Worm (Caenorhabditis elegans): ENCODE measurements around the gene dis-3.

The dis-3 gene

DNA sequence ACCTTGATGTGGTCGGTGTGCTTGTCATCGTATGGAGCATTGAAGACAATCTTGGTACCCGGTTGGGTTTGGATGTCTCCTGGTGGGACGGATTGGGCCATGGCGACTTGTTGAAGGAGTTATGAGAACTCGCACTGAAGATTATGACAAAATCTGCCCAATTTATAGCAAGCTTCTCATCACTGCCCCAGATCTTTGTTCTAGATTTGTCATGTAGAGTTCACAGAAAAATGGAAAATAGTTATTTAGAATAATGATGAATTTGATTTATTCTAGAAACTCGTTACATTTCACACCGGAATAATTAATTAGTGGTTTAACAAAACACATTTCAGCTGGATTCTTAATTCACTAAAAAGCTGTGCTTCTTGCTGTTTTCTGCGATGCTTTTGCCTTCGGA lies 46.6 kb downstream of the dis-3 start, which contains the start of gene msp-38:
Gene msp-38 (minus strand): TSS at position 101 of the 400 bp plus-strand sequence.
- TF ChIP-seq tbx-8 (GFP tag; optimal IDR thresholded peaks at IDR 0.05) (no peak), sem-2 (GFP tag; optimal IDR thresholded peaks at IDR 0.05) (no peak), ham-2 (GFP tag; optimal IDR thresholded peaks at IDR 0.05) (no peak), flh-1 (GFP tag; optimal IDR thresholded peaks at IDR 0.05) (no peak), cnd-1 (tag; optimal IDR thresholded peaks at IDR 0.05) (no peak), bed-3 (GFP tag; optimal IDR thresholded peaks at IDR 0.05) (no peak), drap-1 (GFP tag; optimal IDR thresholded peaks at IDR 0.05) (no peak), ceh-43 (GFP tag; optimal IDR thresholded peaks at IDR 0.05) (no peak), unc-62 (GFP tag; optimal IDR thresholded peaks at IDR 0.05) (no peak), M03D4.4 (tag; optimal IDR thresholded peaks at IDR 0.05) (no peak), mep-1 (tag; optimal IDR thresholded peaks at IDR 0.05) (no peak), nhr-76 (tag; optimal IDR thresholded peaks at IDR 0.05) (no peak), nhr-237 (tag; optimal IDR thresholded peaks at IDR 0.05) (no peak), elt-3 (tag; optimal IDR thresholded peaks at IDR 0.05) (no peak), blmp-1 (tag; optimal IDR thresholded peaks at IDR 0.05) (no peak), nhr-12 (tag; optimal IDR thresholded peaks at IDR 0.05) (no peak), mab-5 (tag; optimal IDR thresholded peaks at IDR 0.05) (no peak)

DNA sequence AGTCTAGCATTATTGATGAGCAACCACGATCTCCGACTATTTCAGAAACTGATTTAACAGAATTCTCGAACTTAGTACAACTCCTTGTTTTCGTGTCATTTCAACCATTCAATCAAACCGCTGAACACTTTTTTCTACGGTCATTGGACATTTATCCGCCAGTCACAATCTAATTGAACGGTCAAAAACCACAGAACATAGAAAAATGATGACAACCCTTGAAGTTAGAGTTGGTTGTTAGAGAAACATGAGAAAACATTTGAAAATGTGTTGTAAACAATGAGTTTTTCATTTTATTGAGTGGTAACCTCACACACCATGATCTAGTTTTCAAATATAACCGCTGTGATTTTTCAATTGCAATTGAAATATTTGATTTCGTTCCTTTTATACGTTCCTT lies 47.5 kb downstream of the dis-3 start:
- TF ChIP-seq nhr-76 (tag; optimal IDR thresholded peaks at IDR 0.05) = no peak
- TF ChIP-seq snpc-4 (tag; optimal IDR thresholded peaks at IDR 0.05) = no peak

- no peak for TF ChIP-seq mep-1 (tag; optimal IDR thresholded peaks at IDR 0.05)
- no peak for TF ChIP-seq cnd-1 (tag; optimal IDR thresholded peaks at IDR 0.05)
- TF ChIP-seq flh-1 (GFP tag; optimal IDR thresholded peaks at IDR 0.05) = no peak
- no peak for TF ChIP-seq mab-5 (tag; optimal IDR thresholded peaks at IDR 0.05)
- no peak for TF ChIP-seq tbx-8 (GFP tag; optimal IDR thresholded peaks at IDR 0.05)
- TF ChIP-seq hlh-1 (tag; optimal IDR thresholded peaks at IDR 0.05) = no peak
- TF ChIP-seq elt-3 (tag; optimal IDR thresholded peaks at IDR 0.05) = no peak
- TF ChIP-seq M03D4.4 (tag; optimal IDR thresholded peaks at IDR 0.05) = no peak
- TF ChIP-seq nhr-12 (tag; optimal IDR thresholded peaks at IDR 0.05) = no peak
- TF ChIP-seq nhr-76 (tag; optimal IDR thresholded peaks at IDR 0.05) = no peak
- no peak for TF ChIP-seq pha-4 (tag; optimal IDR thresholded peaks at IDR 0.05)
- TF ChIP-seq blmp-1 (tag; optimal IDR thresholded peaks at IDR 0.05) = no peak
- TF ChIP-seq snpc-4 (tag; optimal IDR thresholded peaks at IDR 0.05) = no peak
- no peak for TF ChIP-seq lin-32 (GFP tag; optimal IDR thresholded peaks at IDR 0.05)
- no peak for TF ChIP-seq zip-8 (tag; optimal IDR thresholded peaks at IDR 0.05)
- TF ChIP-seq ceh-83 (GFP tag; optimal IDR thresholded peaks at IDR 0.05) = no peak
Observed at ce11 chrIV:10144909-10145308, 47.9 kb downstream of the dis-3 start.

DNA sequence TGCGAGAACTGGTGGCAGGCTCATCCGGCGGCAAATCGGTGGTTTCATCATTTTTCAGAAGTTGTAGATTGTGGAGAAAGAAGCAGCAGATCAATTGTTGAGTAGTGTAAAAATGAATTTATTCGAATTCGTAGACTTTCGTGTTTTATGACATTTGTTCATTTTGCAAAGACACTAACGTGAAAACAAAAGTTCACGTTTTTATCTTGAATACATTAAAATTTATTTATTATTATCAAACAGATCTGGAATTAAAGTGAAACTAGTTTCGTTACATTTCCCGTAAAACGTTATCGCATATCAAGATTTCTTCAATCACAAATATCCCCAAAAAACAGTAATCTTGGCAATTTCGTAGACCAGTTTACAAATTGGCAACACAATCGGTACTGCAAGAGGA lies 49.9 kb downstream of the dis-3 start, which contains the start of gene T14G10.8:
Gene T14G10.8 (minus strand): TSS at position 101 of the 400 bp plus-strand sequence.
- no peak for TF ChIP-seq mls-2 (tag; optimal IDR thresholded peaks at IDR 0.05)
- TF ChIP-seq flh-1 (GFP tag; optimal IDR thresholded peaks at IDR 0.05) = no peak
- TF ChIP-seq elt-1 (tag; optimal IDR thresholded peaks at IDR 0.05; ENCODE audit: borderline replicate concordance, insufficient read depth) = no peak
- TF ChIP-seq nhr-28 (tag; optimal IDR thresholded peaks at IDR 0.05) = no peak
- no peak for TF ChIP-seq zip-8 (tag; optimal IDR thresholded peaks at IDR 0.05)
- TF ChIP-seq ztf-11 (tag; optimal IDR thresholded peaks at IDR 0.05) = no peak
- TF ChIP-seq mab-5 (tag; optimal IDR thresholded peaks at IDR 0.05) = no peak
- TF ChIP-seq ces-1 (GFP tag; optimal IDR thresholded peaks at IDR 0.05) = no peak
- TF ChIP-seq nhr-76 (tag; optimal IDR thresholded peaks at IDR 0.05) = no peak
- no peak for TF ChIP-seq sem-2 (GFP tag; optimal IDR thresholded peaks at IDR 0.05)
- no peak for TF ChIP-seq M03D4.4 (tag; optimal IDR thresholded peaks at IDR 0.05)
- no peak for TF ChIP-seq elt-3 (tag; optimal IDR thresholded peaks at IDR 0.05)
- no peak for TF ChIP-seq mep-1 (tag; optimal IDR thresholded peaks at IDR 0.05)
- no peak for TF ChIP-seq lin-32 (GFP tag; optimal IDR thresholded peaks at IDR 0.05)
- no peak for TF ChIP-seq unc-62 (GFP tag; optimal IDR thresholded peaks at IDR 0.05)
- TF ChIP-seq nhr-2 (tag; optimal IDR thresholded peaks at IDR 0.05) = no peak
- no peak for TF ChIP-seq ceh-43 (GFP tag; optimal IDR thresholded peaks at IDR 0.05)
- TF ChIP-seq hlh-1 (tag; optimal IDR thresholded peaks at IDR 0.05) = no peak
- TF ChIP-seq blmp-1 (tag; optimal IDR thresholded peaks at IDR 0.05) = no peak
- TF ChIP-seq pha-4 (tag; optimal IDR thresholded peaks at IDR 0.05) = no peak

ce11 chrIV:10148938-10149337 lies 51.9 kb downstream of the dis-3 start, which contains the start of gene pigs-1:
TSS of gene pigs-1 (minus strand) at chrIV:10149038.
- TF ChIP-seq bed-3 (GFP tag; optimal IDR thresholded peaks at IDR 0.05) = no peak
- no peak for TF ChIP-seq nhr-2 (tag; optimal IDR thresholded peaks at IDR 0.05)
- TF ChIP-seq mab-5 (tag; optimal IDR thresholded peaks at IDR 0.05) = no peak
- no peak for TF ChIP-seq nhr-76 (tag; optimal IDR thresholded peaks at IDR 0.05)
- no peak for TF ChIP-seq lsy-2 (tag; optimal IDR thresholded peaks at IDR 0.05)
- no peak for TF ChIP-seq ceh-43 (GFP tag; optimal IDR thresholded peaks at IDR 0.05)
- TF ChIP-seq cnd-1 (tag; optimal IDR thresholded peaks at IDR 0.05) = no peak
- TF ChIP-seq snpc-4 (tag; optimal IDR thresholded peaks at IDR 0.05) = no peak
- no peak for TF ChIP-seq sem-2 (GFP tag; optimal IDR thresholded peaks at IDR 0.05)

All from whole organism, mixed stage, embryonic.